Worm (Caenorhabditis elegans) whole organism, L1 larva: Measurements from ENCODE around the gene slc-30A9.

Experiments
- ceh-82 ChIP-seq, 3 experiments: fragments of 150-350 bp in 1 of 3; sonication (generic microtip) in 2 of 3; optimal IDR thresholded peaks; 2 replicates each; lab custom pipeline; 2014 to 2017; ENCODE audit warnings: missing biosample characterization in 3 of 3, missing genetic modification characterization in 3 of 3
- fos-1 ChIP-seq: fragments of 150-350 bp; optimal IDR thresholded peaks from 2 replicates; lab custom pipeline; 2014; ENCODE audit warnings: missing biosample characterization, missing genetic modification characterization
- lin-15B ChIP-seq: fragments of 150-350 bp; sonication (generic microtip); optimal IDR thresholded peaks from 3 replicates; lab custom pipeline; 2014; ENCODE audit warnings: missing biosample characterization, missing genetic modification characterization
- lin-39 ChIP-seq: fragments of 150-350 bp; optimal IDR thresholded peaks from 2 replicates; lab custom pipeline; 2014; ENCODE audit warnings: missing biosample characterization, missing genetic modification reagents, missing genetic modification characterization
- nhr-11 ChIP-seq: fragments of 150-350 bp; optimal IDR thresholded peaks from 2 replicates; lab custom pipeline; 2014; ENCODE audit warnings: missing biosample characterization, missing genetic modification characterization
- nhr-19 ChIP-seq: fragments of 200-800 bp; sonication (Bioruptor generic); conservative IDR thresholded peaks from 2 replicates; pipeline ENCODE4 v1.3.6; 2022; ENCODE audit warnings: missing genetic modification characterization, missing compliant biosample characterization
- nhr-28 ChIP-seq: fragments of 150-350 bp; optimal IDR thresholded peaks from 2 replicates; lab custom pipeline; 2014; ENCODE audit warnings: missing biosample characterization, missing genetic modification characterization
- nhr-77 ChIP-seq: fragments of 150-350 bp; optimal IDR thresholded peaks from 2 replicates; lab custom pipeline; 2014; ENCODE audit warnings: missing biosample characterization, missing genetic modification characterization
- skn-1 ChIP-seq: fragments of 150-350 bp; optimal IDR thresholded peaks from 2 replicates; lab custom pipeline; 2014; ENCODE audit warnings: missing biosample characterization, missing genetic modification characterization
- snpc-4 ChIP-seq: fragments of 150-350 bp; optimal IDR thresholded peaks from 2 replicates; lab custom pipeline; 2014; ENCODE audit warnings: missing biosample characterization, missing genetic modification characterization
- unc-62 ChIP-seq: fragments of 150-350 bp; optimal IDR thresholded peaks from 2 replicates; lab custom pipeline; 2014; ENCODE audit warnings: missing biosample characterization, missing genetic modification reagents, missing genetic modification characterization
- ztf-11 ChIP-seq, 2 experiments: sonication (generic microtip); optimal IDR thresholded peaks; 2 replicates each; lab custom pipeline; 2016 to 2017; ENCODE audit warnings: missing genetic modification characterization in 2 of 2, missing biosample characterization in 1 of 2, missing compliant biosample characterization in 1 of 2

DNA sequence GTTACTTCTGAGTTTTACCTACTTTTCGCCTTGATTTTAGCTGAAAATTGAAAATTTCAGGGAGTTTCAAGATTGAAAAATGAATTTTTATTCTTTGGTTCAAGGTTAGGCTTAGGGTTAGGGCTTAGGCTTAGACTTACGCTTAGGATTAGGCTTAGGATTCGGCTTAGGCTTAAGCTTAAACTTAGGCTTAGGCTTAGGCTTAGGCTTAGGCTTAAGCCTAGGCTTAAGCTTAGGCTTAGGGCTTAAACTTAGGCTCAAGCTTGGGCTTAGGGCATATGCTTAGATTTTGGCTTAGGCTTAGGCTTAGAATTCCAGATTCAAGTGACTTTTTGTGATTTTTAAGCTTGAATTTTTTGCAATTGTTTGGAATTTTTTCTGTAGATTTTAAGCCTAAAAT, 15.2 kb downstream of the slc-30A9 start:
- no peak for TF ChIP-seq skn-1 (tag; lab: Kevin White, UChicago)
- TF ChIP-seq nhr-77 = no peak
- TF ChIP-seq snpc-4 (tag; lab: Kevin White, UChicago) = no peak
- TF ChIP-seq ceh-82 (tag; optimal IDR thresholded peaks at IDR 0.05; lab: Kevin White, UChicago) = no peak
- no peak for TF ChIP-seq nhr-28 (tag; lab: Kevin White, UChicago)
- no peak for TF ChIP-seq lin-39 (tag; lab: Kevin White, UChicago)
- no peak for TF ChIP-seq fos-1
- no peak for TF ChIP-seq unc-62 (GFP tag; lab: Kevin White, UChicago)
- TF ChIP-seq nhr-11 = no peak
- no peak for TF ChIP-seq lin-15B (tag; lab: Kevin White, UChicago)
- TF ChIP-seq nhr-19 (GFP tag; lab: Robert Waterston, UW) = no peak
- no peak for TF ChIP-seq ztf-11 (tag; optimal IDR thresholded peaks at IDR 0.05; lab: Kevin White, UChicago)
